Fruit fly (Drosophila melanogaster) whole organism, wandering third instar larva: ENCODE measurements at regions not wholly inside any gene's neighbourhood (a gene's known extent, or its start where the extent isn't known, plus 50 kb on each side); places are given as distances from the start of the nearest gene placed in this dataset.

Experiments used
- CG32264 ChIP-seq: fragments of 200-800 bp; sonication (Bioruptor generic); optimal IDR thresholded peaks from 2 replicates; lab custom pipeline; 2016; ENCODE audit warnings: missing biosample characterization, missing genetic modification characterization
- Hr78 ChIP-seq: fragments of >200 bp; optimal IDR thresholded peaks from 2 replicates; lab custom pipeline; 2017; ENCODE audit warnings: missing biosample characterization, missing genetic modification characterization
- Myc ChIP-seq: fragments of >200 bp; optimal IDR thresholded peaks from 2 replicates; lab custom pipeline; 2017
- brk ChIP-seq: fragments of 200-800 bp; sonication (Bioruptor generic); optimal IDR thresholded peaks from 2 replicates; lab custom pipeline; 2016; ENCODE audit warnings: missing biosample characterization, mild to moderate bottlenecking, missing genetic modification characterization
- pan ChIP-seq: fragments of >200 bp; optimal IDR thresholded peaks from 2 replicates; lab custom pipeline; 2017
- psq ChIP-seq: fragments of 200-800 bp; sonication (Bioruptor generic); optimal IDR thresholded peaks from 3 replicates; lab custom pipeline; 2017; ENCODE audit warnings: missing biosample characterization, mild to moderate bottlenecking, missing genetic modification characterization, moderate library complexity
- tai ChIP-seq: sonication (Bioruptor generic); optimal IDR thresholded peaks from 2 replicates; lab custom pipeline; 2016; ENCODE audit warnings: missing biosample characterization, missing genetic modification characterization
- woc ChIP-seq: sonication (Bioruptor generic); optimal IDR thresholded peaks from 2 replicates; lab custom pipeline; 2016; ENCODE audit warnings: missing biosample characterization, mild to moderate bottlenecking, missing genetic modification characterization

- TF ChIP-seq CG32264 (GFP tag; lab: Kevin White, UChicago) (no peak), psq (GFP tag; lab: Kevin White, UChicago) (no peak), Hr78 (no peak), tai (GFP tag; lab: Kevin White, UChicago) (no peak), brk (GFP tag; lab: Kevin White, UChicago) (no peak), Myc (lab: Kevin White, UChicago) (no peak), pan (lab: Kevin White, UChicago) (no peak), woc (GFP tag; lab: Kevin White, UChicago) (no peak)
Measured at dm6 chr3L:6855101-6855796, 59.4 kb downstream of the Prat2 start.
